Fruit fly (Drosophila melanogaster): Measurements from ENCODE around the gene Dhfr.

Gene Dhfr

DNA sequence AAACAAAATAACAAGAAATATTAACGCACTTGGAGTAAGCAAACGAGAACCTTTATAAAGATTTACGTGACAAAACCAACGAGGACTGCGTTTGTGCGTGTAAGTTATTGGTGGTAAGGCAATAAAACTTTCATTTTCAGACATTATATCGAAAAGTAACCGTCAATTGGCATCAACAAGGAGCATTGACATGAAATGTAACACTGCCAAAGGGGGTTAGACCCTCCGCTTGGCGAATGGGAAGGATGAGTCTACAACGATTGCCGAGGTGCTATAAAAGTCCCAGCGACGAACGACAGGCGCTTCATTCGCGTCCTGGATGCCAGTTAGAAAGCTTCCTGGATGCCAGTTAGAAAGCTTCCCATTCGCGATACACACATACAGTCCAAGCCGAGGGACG lies 8.7 kb upstream of the Dhfr start, which contains the start of gene Gyc89Da:
Gene Gyc89Da (plus strand): TSS at position 301 of the 400 bp plus-strand sequence.
- no peak for TF ChIP-seq CG4617 (GFP tag; optimal IDR thresholded peaks at IDR 0.05; ENCODE audit: borderline replicate concordance)
- peak; percentile 15 for TF ChIP-seq Deaf1 (tag; optimal IDR thresholded peaks at IDR 0.05)
- TF ChIP-seq CG11456 (GFP tag; IDR thresholded peaks at IDR 0.05), result 0 out of 3 replicates have a peak, but pooled peaks have one; percentile 30

DNA sequence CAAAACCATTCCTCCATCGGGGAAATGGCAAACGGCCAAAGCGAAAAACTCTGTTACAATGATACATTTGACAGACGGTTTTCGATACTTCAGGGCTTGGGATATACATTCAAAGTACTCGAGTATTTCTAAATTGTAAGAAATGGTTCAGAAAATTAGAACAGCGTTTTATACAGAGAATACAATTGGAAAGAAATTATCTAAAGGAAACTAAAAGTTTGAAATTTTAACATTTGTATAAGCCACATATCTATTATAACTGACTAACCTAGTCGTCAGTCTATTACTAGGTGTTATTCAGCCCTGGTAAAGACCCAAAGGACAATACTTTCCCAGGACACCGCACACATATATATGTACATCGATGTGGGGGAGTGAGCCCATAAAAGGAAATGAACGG lies 4.5 kb upstream of the Dhfr start:
- TF ChIP-seq Mes4 (GFP tag; optimal IDR thresholded peaks at IDR 0.05) (no peak), zen2 (GFP tag; IDR thresholded peaks at IDR 0.05; ENCODE audit: partially characterized antibody) (no peak), CG5953 (GFP tag; IDR thresholded peaks at IDR 0.05) (no peak), ac (GFP tag; optimal IDR thresholded peaks at IDR 0.05) (no peak), D (optimal IDR thresholded peaks at IDR 0.05) (no peak), D (GFP tag; optimal IDR thresholded peaks at IDR 0.05) (no peak), mld (GFP tag; IDR thresholded peaks at IDR 0.05; ENCODE audit: partially characterized antibody) (no peak), Usf (GFP tag; optimal IDR thresholded peaks at IDR 0.05) (no peak), dm (GFP tag; optimal IDR thresholded peaks at IDR 0.05) (no peak), CG11085 (GFP tag; IDR thresholded peaks at IDR 0.05) (no peak), Optix (GFP tag; IDR thresholded peaks at IDR 0.05) (no peak), CG7745 (tag; optimal IDR thresholded peaks at IDR 0.05) (no peak), dpn (GFP tag; optimal IDR thresholded peaks at IDR 0.05) (no peak), Blimp-1 (GFP tag; optimal IDR thresholded peaks at IDR 0.05) (peak; percentile 26), CG6654 (GFP tag; optimal IDR thresholded peaks at IDR 0.05) (no peak), btn (GFP tag; optimal IDR thresholded peaks at IDR 0.05) (no peak), HHEX (GFP tag; optimal IDR thresholded peaks at IDR 0.05) (peak; percentile 0), H2.0 (GFP tag; IDR thresholded peaks at IDR 0.05) (no peak), CG15696 (tag; optimal IDR thresholded peaks at IDR 0.05) (peak; percentile 58), CG10209 (GFP tag; optimal IDR thresholded peaks at IDR 0.05) (peak; percentile 7), CG10543 (GFP tag; optimal IDR thresholded peaks at IDR 0.05) (peak; percentile 45), dimm (GFP tag; IDR thresholded peaks at IDR 0.05) (no peak), CG17385 (GFP tag; optimal IDR thresholded peaks at IDR 0.05) (peak; percentile 17), CkIIα-i1 (GFP tag; IDR thresholded peaks at IDR 0.05) (no peak), h (optimal IDR thresholded peaks at IDR 0.05) (no peak), B-H2 (GFP tag; optimal IDR thresholded peaks at IDR 0.05) (peak; percentile 35), fu2 (GFP tag; optimal IDR thresholded peaks at IDR 0.05) (no peak), ro (GFP tag; IDR thresholded peaks at IDR 0.05) (no peak), CG6813 (GFP tag; optimal IDR thresholded peaks at IDR 0.05) (peak; percentile 15), CG8388 (GFP tag; optimal IDR thresholded peaks at IDR 0.05) (no peak), dan (GFP tag; IDR thresholded peaks at IDR 0.05) (no peak), Ravus (GFP tag; IDR thresholded peaks at IDR 0.05) (no peak), zfh2 (GFP tag; optimal IDR thresholded peaks at IDR 0.05) (no peak), sim (GFP tag; IDR thresholded peaks at IDR 0.05) (no peak), Vsx1 (GFP tag; optimal IDR thresholded peaks at IDR 0.05) (no peak), CG17829 (tag; optimal IDR thresholded peaks at IDR 0.05) (peak; percentile 29), aop (GFP tag; IDR thresholded peaks at IDR 0.05) (no peak), CG8281 (tag; optimal IDR thresholded peaks at IDR 0.05) (no peak), scrt (GFP tag; optimal IDR thresholded peaks at IDR 0.05) (peak; percentile 55), pros (GFP tag; optimal IDR thresholded peaks at IDR 0.05) (no peak), pan (optimal IDR thresholded peaks at IDR 0.05) (no peak), pan (GFP tag; optimal IDR thresholded peaks at IDR 0.05 in 1 of 2, IDR thresholded peaks at IDR 0.05 in 1 of 2) (no peak), CG12155 (GFP tag; optimal IDR thresholded peaks at IDR 0.05) (peak; percentile 7), CG13123 (GFP tag; optimal IDR thresholded peaks at IDR 0.05) (no peak), Dek (tag; optimal IDR thresholded peaks at IDR 0.05) (no peak), D19A (tag; optimal IDR thresholded peaks at IDR 0.05) (peak; percentile 34), CG6689 (GFP tag; IDR thresholded peaks at IDR 0.05) (peak; percentile 36; the same call in 1 of the 2 replicates)
